Comparison of ENCODE assay signal across 1 worm cellular context in genomic region chrV:12741684-12742083, ce11.
TF ChIP-seq lines count a peak whose summit lies in the region.

hrg-7 (plus strand) TSS chrV:12742041.

TF ChIP-seq in whole organism, L2 larva, 48 proteins besides CTCF, POLR2A, EP300 and RAD21 (continued from another document):
- TF ChIP-seq skn-1 (tag; optimal IDR thresholded peaks at IDR 0.05; lab: Kevin White, UChicago), result no peak
- no peak for TF ChIP-seq lin-11 (tag; optimal IDR thresholded peaks at IDR 0.05; lab: Kevin White, UChicago)
- no peak for TF ChIP-seq nhr-21 (tag; optimal IDR thresholded peaks at IDR 0.05; lab: Kevin White, UChicago)
- TF ChIP-seq mab-5 (tag; optimal IDR thresholded peaks at IDR 0.05; lab: Kevin White, UChicago), result no peak
- no peak for TF ChIP-seq dmd-4 (tag; optimal IDR thresholded peaks at IDR 0.05; lab: Kevin White, UChicago)
